Worm (Caenorhabditis elegans): Measurements from ENCODE around the gene ptr-20.

Gene ptr-20

ce11 chrII:15212260-15212914 lies 54.4 kb downstream of the ptr-20 start (continued):
- TF ChIP-seq ceh-20 (GFP tag; IDR thresholded peaks at IDR 0.05) (no peak), dmd-6 (GFP tag; IDR thresholded peaks at IDR 0.05) (0 out of 2 replicates have a peak, but pooled peaks have one; percentile 6), Y105C5A.15 (GFP tag; IDR thresholded peaks at IDR 0.05) (no peak), madf-9 (GFP tag; conservative IDR thresholded peaks at IDR 0.05) (peak; percentile 32; the same call in 1 of the 2 replicates), aha-1 (tag) (peak; percentile 99), nhr-10 (tag; optimal IDR thresholded peaks at IDR 0.05) (peak; percentile 56), lsy-2 (tag; optimal IDR thresholded peaks at IDR 0.05) (peak in 1 of 2 experiments; percentile 19), duxl-1 (tag; optimal IDR thresholded peaks at IDR 0.05; ENCODE audit: poor library complexity) (no peak), pha-4 (GFP tag; IDR thresholded peaks at IDR 0.05) (no peak), pha-4 (tag; optimal IDR thresholded peaks at IDR 0.05) (no peak), nhr-6 (tag; optimal IDR thresholded peaks at IDR 0.05) (no peak), lin-29 (GFP tag; IDR thresholded peaks at IDR 0.05) (no peak), set-16 (GFP tag; IDR thresholded peaks at IDR 0.05) (peak; percentile 12; the same call in 1 of the 2 replicates), T20F7.1 (GFP tag; optimal IDR thresholded peaks at IDR 0.05) (no peak), fkh-10 (GFP tag; optimal IDR thresholded peaks at IDR 0.05) (no peak), arid-1 (GFP tag; conservative IDR thresholded peaks at IDR 0.05) (no peak), daf-16 (GFP tag; optimal IDR thresholded peaks at IDR 0.05) (no peak), daf-16 (tag; optimal IDR thresholded peaks at IDR 0.05) (no peak)

Measured in whole organism, L4 larva.